Fruit fly (Drosophila melanogaster): ENCODE measurements around the gene arg.

DNA sequence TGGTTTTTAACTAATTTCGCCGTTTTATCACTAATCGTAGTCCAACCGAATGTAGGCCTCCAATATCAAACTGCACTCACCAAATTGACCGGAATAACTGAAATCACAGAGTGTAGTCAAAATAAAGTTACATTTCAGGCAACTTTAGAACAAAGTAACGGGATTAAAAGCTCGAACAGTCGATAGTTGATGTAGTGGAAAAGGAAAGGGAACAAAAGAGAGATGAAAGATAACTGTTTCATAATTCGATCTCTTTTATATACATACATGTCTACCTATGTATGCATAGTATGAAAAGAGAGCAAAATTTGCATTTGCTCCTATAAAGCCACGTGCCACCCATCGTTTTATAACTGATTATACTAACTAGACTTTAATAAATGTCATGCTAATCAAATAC is 38.6 kb upstream of the arg start, which contains the start of gene CG32816:
- TF ChIP-seq CG7101 (tag; optimal IDR thresholded peaks at IDR 0.05) (no peak), CG5204 (GFP tag; optimal IDR thresholded peaks at IDR 0.05) (no peak), ovo (GFP tag; optimal IDR thresholded peaks at IDR 0.05) (peak; percentile 55), Clk (GFP tag; optimal IDR thresholded peaks at IDR 0.05) (no peak), kay (GFP tag; ENCODE audit: borderline replicate concordance) (no peak), Crg-1 (GFP tag; optimal IDR thresholded peaks at IDR 0.05) (no peak)

All from whole organism, adult.